Fruit fly (Drosophila melanogaster): ENCODE results near the gene Jon65Aiv.

The Jon65Aiv gene

dm6 chr3L:6071454-6072189 lies 32.7 kb downstream of the Jon65Aiv start, which contains the start of gene CG6602 (continued):
- peak; percentile 66 for TF ChIP-seq CG14050 (GFP tag; IDR thresholded peaks at IDR 0.05)
- TF ChIP-seq CG6689 (GFP tag; IDR thresholded peaks at IDR 0.05), result no peak
- TF ChIP-seq HmgZ (tag; optimal IDR thresholded peaks at IDR 0.05), result peak; percentile 37
- TF ChIP-seq CG7372 (GFP tag; IDR thresholded peaks at IDR 0.05), result peak; percentile 80
- no peak for TF ChIP-seq nom (GFP tag; optimal IDR thresholded peaks at IDR 0.05)
- no peak for TF ChIP-seq her (GFP tag; optimal IDR thresholded peaks at IDR 0.05)
- no peak for TF ChIP-seq CG14965 (GFP tag; optimal IDR thresholded peaks at IDR 0.05; ENCODE audit: borderline replicate concordance)
- TF ChIP-seq sqz (GFP tag; optimal IDR thresholded peaks at IDR 0.05), result no peak
- TF ChIP-seq Oli (tag; optimal IDR thresholded peaks at IDR 0.05), result peak; percentile 37
- TF ChIP-seq CG10147 (GFP tag; optimal IDR thresholded peaks at IDR 0.05), result peak; percentile 70
- TF ChIP-seq Vsx1 (GFP tag; optimal IDR thresholded peaks at IDR 0.05), result peak; percentile 63
- peak; percentile 43 for TF ChIP-seq ap (GFP tag; IDR thresholded peaks at IDR 0.05)
- TF ChIP-seq Jarid2 (GFP tag; optimal IDR thresholded peaks at IDR 0.05), result peak; percentile 32
- peak; percentile 6 for TF ChIP-seq CG5180 (GFP tag; optimal IDR thresholded peaks at IDR 0.05)
- no peak for TF ChIP-seq CG4282 (GFP tag; optimal IDR thresholded peaks at IDR 0.05)
- peak; percentile 30 for TF ChIP-seq amos (GFP tag; IDR thresholded peaks at IDR 0.05; ENCODE audit: partially characterized antibody)
- no peak for TF ChIP-seq hkb (optimal IDR thresholded peaks at IDR 0.05)
- peak; percentile 51 for TF ChIP-seq hkb (GFP tag; IDR thresholded peaks at IDR 0.05)
- TF ChIP-seq zfh1 (GFP tag; IDR thresholded peaks at IDR 0.05), result peak; percentile 79
- peak; percentile 74 for TF ChIP-seq luna (GFP tag; optimal IDR thresholded peaks at IDR 0.05)
- TF ChIP-seq CG7357 (GFP tag; IDR thresholded peaks at IDR 0.05), result 0 out of 3 replicates have a peak, but pooled peaks have one; percentile 43
- TF ChIP-seq ind (GFP tag; optimal IDR thresholded peaks at IDR 0.05), result peak; percentile 63
- peak; percentile 75 for TF ChIP-seq CG14710 (tag; optimal IDR thresholded peaks at IDR 0.05)
- peak; percentile 73 for TF ChIP-seq CG17802 (tag; optimal IDR thresholded peaks at IDR 0.05)
- TF ChIP-seq CG9609 (GFP tag; optimal IDR thresholded peaks at IDR 0.05), result peak; percentile 48
- no peak for TF ChIP-seq Nf-YC (tag; optimal IDR thresholded peaks at IDR 0.05)
- peak; percentile 60 for TF ChIP-seq CG15011 (GFP tag; optimal IDR thresholded peaks at IDR 0.05)
- TF ChIP-seq CG34224 (GFP tag; IDR thresholded peaks at IDR 0.05; ENCODE audit: partially characterized antibody), result no peak
- TF ChIP-seq CG10654 (GFP tag; optimal IDR thresholded peaks at IDR 0.05), result peak; percentile 83
- peak; percentile 34; the same call in 1 of the 2 replicates for TF ChIP-seq Awh (GFP tag; IDR thresholded peaks at IDR 0.05)
- peak; percentile 23 for TF ChIP-seq CG8281 (tag; optimal IDR thresholded peaks at IDR 0.05)
- no peak for TF ChIP-seq bigmax (GFP tag; optimal IDR thresholded peaks at IDR 0.05)
- no peak for TF ChIP-seq nerfin-2 (GFP tag; IDR thresholded peaks at IDR 0.05; ENCODE audit: partially characterized antibody)
- no peak for TF ChIP-seq Stat92E (GFP tag; optimal IDR thresholded peaks at IDR 0.05)
- no peak; the same call in 1 of the 2 replicates for TF ChIP-seq peb (GFP tag; IDR thresholded peaks at IDR 0.05)
- TF ChIP-seq cwo (GFP tag; optimal IDR thresholded peaks at IDR 0.05), result no peak
- no peak for TF ChIP-seq Tbp (GFP tag; optimal IDR thresholded peaks at IDR 0.05)
- TF ChIP-seq Abd-B (GFP tag; optimal IDR thresholded peaks at IDR 0.05), result peak; percentile 18
- TF ChIP-seq CG6254 (GFP tag; optimal IDR thresholded peaks at IDR 0.05), result peak; percentile 44
- TF ChIP-seq fd64A (GFP tag; optimal IDR thresholded peaks at IDR 0.05), result no peak
- peak; percentile 67 for TF ChIP-seq scrt (GFP tag; optimal IDR thresholded peaks at IDR 0.05)
- TF ChIP-seq HLH4C (GFP tag; IDR thresholded peaks at IDR 0.05; ENCODE audit: partially characterized antibody), result no peak
- TF ChIP-seq fd3F (GFP tag; optimal IDR thresholded peaks at IDR 0.05), result peak; percentile 55
- TF ChIP-seq yki (optimal IDR thresholded peaks at IDR 0.05), result no peak
- peak; percentile 32 for TF ChIP-seq CG8388 (GFP tag; optimal IDR thresholded peaks at IDR 0.05)
- peak; percentile 37 for TF ChIP-seq gro (GFP tag; optimal IDR thresholded peaks at IDR 0.05)
- no peak for TF ChIP-seq BEAF-32 (GFP tag; optimal IDR thresholded peaks at IDR 0.05)
- TF ChIP-seq CG12942 (GFP tag; optimal IDR thresholded peaks at IDR 0.05), result peak; percentile 28
- TF ChIP-seq pnt (GFP tag; optimal IDR thresholded peaks at IDR 0.05), result no peak
